Fruit fly (Drosophila melanogaster): ENCODE data around the gene TotC.

TotC gene

dm6 chr3R:20914103-20914502, 41.3 kb downstream of the TotC start, which contains the start of gene hdly (continued):
- TF ChIP-seq CG11093 (GFP tag; IDR thresholded peaks at IDR 0.05) (no peak), CG32532 (GFP tag; IDR thresholded peaks at IDR 0.05) (peak; percentile 41; the same call in 1 of the 2 replicates), sob (GFP tag; IDR thresholded peaks at IDR 0.05) (peak; percentile 53; the same call in 1 of the 2 replicates), dimm (GFP tag; IDR thresholded peaks at IDR 0.05) (no peak), CG2120 (GFP tag; optimal IDR thresholded peaks at IDR 0.05) (peak; percentile 11), YL-1 (GFP tag; optimal IDR thresholded peaks at IDR 0.05) (no peak), CG6813 (GFP tag; optimal IDR thresholded peaks at IDR 0.05) (peak; percentile 25), CG11695 (GFP tag; IDR thresholded peaks at IDR 0.05) (0 out of 3 replicates have a peak, but pooled peaks have one; percentile 27), lbe (GFP tag; optimal IDR thresholded peaks at IDR 0.05) (peak; percentile 92), Fer1 (GFP tag; optimal IDR thresholded peaks at IDR 0.05) (peak; percentile 30), Meics (GFP tag; optimal IDR thresholded peaks at IDR 0.05) (peak; percentile 4), Jarid2 (GFP tag; optimal IDR thresholded peaks at IDR 0.05) (peak; percentile 50), CG11723 (GFP tag; optimal IDR thresholded peaks at IDR 0.05) (no peak), otp (GFP tag; IDR thresholded peaks at IDR 0.05) (no peak), br (optimal IDR thresholded peaks at IDR 0.05) (no peak), CG1603 (tag; optimal IDR thresholded peaks at IDR 0.05) (no peak), Hmr (GFP tag; optimal IDR thresholded peaks at IDR 0.05) (peak; percentile 55), Six4 (GFP tag; optimal IDR thresholded peaks at IDR 0.05) (no peak), CG2202 (tag; optimal IDR thresholded peaks at IDR 0.05) (no peak), prd (optimal IDR thresholded peaks at IDR 0.05) (no peak), prd (GFP tag; IDR thresholded peaks at IDR 0.05) (no peak), bowl (GFP tag; IDR thresholded peaks at IDR 0.05) (0 out of 2 replicates have a peak, but pooled peaks have one; percentile 14), Trl (optimal IDR thresholded peaks at IDR 0.05) (peak; percentile 19 to 71), Trl (GFP tag; optimal IDR thresholded peaks at IDR 0.05) (no peak), CG10543 (GFP tag; optimal IDR thresholded peaks at IDR 0.05) (peak; percentile 54), fu2 (GFP tag; optimal IDR thresholded peaks at IDR 0.05) (no peak), CG8944 (GFP tag; optimal IDR thresholded peaks at IDR 0.05) (no peak), CG3847 (GFP tag; IDR thresholded peaks at IDR 0.05) (no peak), CG34376 (GFP tag; optimal IDR thresholded peaks at IDR 0.05) (no peak), CG34224 (GFP tag; IDR thresholded peaks at IDR 0.05; ENCODE audit: partially characterized antibody) (peak; percentile 18; the same call in 1 of the 3 replicates), Deaf1 (tag; optimal IDR thresholded peaks at IDR 0.05) (peak; percentile 42), CG1647 (GFP tag; optimal IDR thresholded peaks at IDR 0.05) (no peak), Stat92E (GFP tag; optimal IDR thresholded peaks at IDR 0.05) (peak in 1 of 3 experiments; percentile 32), so (GFP tag; IDR thresholded peaks at IDR 0.05) (peak; percentile 55; the same call in 1 of the 3 replicates), caup (GFP tag; optimal IDR thresholded peaks at IDR 0.05; ENCODE audit: severe bottlenecking) (peak; percentile 42), CG14014 (GFP tag; IDR thresholded peaks at IDR 0.05) (peak; percentile 45; the same call in 1 of the 2 replicates), abd-A (tag; optimal IDR thresholded peaks at IDR 0.05) (peak; percentile 62), CG17385 (GFP tag; optimal IDR thresholded peaks at IDR 0.05) (peak; percentile 20), CG12236 (GFP tag; optimal IDR thresholded peaks at IDR 0.05) (no peak), p53 (GFP tag; optimal IDR thresholded peaks at IDR 0.05) (no peak), Rfx (GFP tag; IDR thresholded peaks at IDR 0.05) (peak; percentile 36; the same call in 1 of the 2 replicates), wor (GFP tag; IDR thresholded peaks at IDR 0.05) (no peak), CrebB (tag; optimal IDR thresholded peaks at IDR 0.05) (peak; percentile 45), CG12071 (GFP tag; optimal IDR thresholded peaks at IDR 0.05) (peak; percentile 23), gro (GFP tag; optimal IDR thresholded peaks at IDR 0.05) (peak; percentile 30), Scr (GFP tag; IDR thresholded peaks at IDR 0.05; ENCODE audit: partially characterized antibody) (no peak), CG18011 (GFP tag; optimal IDR thresholded peaks at IDR 0.05) (no peak), Hr3 (GFP tag; optimal IDR thresholded peaks at IDR 0.05) (no peak), eve (GFP tag; optimal IDR thresholded peaks at IDR 0.05) (peak in 1 of 2 experiments; percentile 44), seq (GFP tag; IDR thresholded peaks at IDR 0.05) (0 out of 2 replicates have a peak, but pooled peaks have one; percentile 14), CG31365 (tag; optimal IDR thresholded peaks at IDR 0.05) (peak; percentile 23)

Data from whole organism, embryonic.